Worm (Caenorhabditis elegans) whole organism, L2 larva: Measurements from ENCODE around the gene szy-2.

Experiments used
- C34F6.9 ChIP-seq: fragments of 150-350 bp; optimal IDR thresholded peaks from 2 replicates; lab custom pipeline; 2014; ENCODE audit warnings: missing biosample characterization, missing genetic modification characterization
- F13H6.1 ChIP-seq: sonication (generic microtip); optimal IDR thresholded peaks from 2 replicates; lab custom pipeline; 2016; ENCODE audit warnings: missing genetic modification characterization, missing compliant biosample characterization
- R02D3.7 ChIP-seq: fragments of 150-350 bp; optimal IDR thresholded peaks from 2 replicates; lab custom pipeline; 2014; ENCODE audit warnings: missing biosample characterization, missing genetic modification characterization
- Y55F3AM.14 ChIP-seq: fragments of 200-800 bp; sonication (Bioruptor generic); optimal IDR thresholded peaks from 2 replicates; lab custom pipeline; 2018; ENCODE audit warnings: mild to moderate bottlenecking, missing genetic modification characterization, missing compliant biosample characterization
- ZK546.5 ChIP-seq: sonication (generic microtip); optimal IDR thresholded peaks from 2 replicates; lab custom pipeline; 2017; ENCODE audit warnings: missing biosample characterization, missing genetic modification characterization
- alr-1 ChIP-seq: fragments of 150-350 bp; optimal IDR thresholded peaks from 2 replicates; lab custom pipeline; 2014; ENCODE audit warnings: missing biosample characterization, missing genetic modification characterization
- aly-2 ChIP-seq: fragments of 150-350 bp; optimal IDR thresholded peaks from 2 replicates; lab custom pipeline; 2014; ENCODE audit warnings: missing biosample characterization, missing genetic modification characterization
- ama-1 ChIP-seq: fragments of 150-350 bp; optimal IDR thresholded peaks from 2 replicates; lab custom pipeline; 2018; ENCODE audit warnings: inconsistent platforms
- blmp-1 ChIP-seq: sonication (generic microtip); optimal IDR thresholded peaks from 2 replicates; lab custom pipeline; 2017; ENCODE audit warnings: missing genetic modification characterization, mild to moderate bottlenecking, missing compliant biosample characterization, antibody characterized with exemption, moderate library complexity; ENCODE audit not compliant: insufficient read depth
- crh-2 ChIP-seq: sonication (generic microtip); optimal IDR thresholded peaks from 2 replicates; lab custom pipeline; 2017; ENCODE audit warnings: missing biosample characterization, missing genetic modification characterization
- dmd-4 ChIP-seq: sonication (generic microtip); optimal IDR thresholded peaks from 2 replicates; lab custom pipeline; 2017; ENCODE audit warnings: missing biosample characterization, missing genetic modification characterization
- egl-27 ChIP-seq: sonication (generic microtip); optimal IDR thresholded peaks from 3 replicates; lab custom pipeline; 2017; ENCODE audit warnings: missing biosample characterization, missing genetic modification reagents, missing genetic modification characterization
- elt-1 ChIP-seq: fragments of 150-350 bp; optimal IDR thresholded peaks from 2 replicates; lab custom pipeline; 2014; ENCODE audit warnings: missing biosample characterization, missing genetic modification characterization
- elt-3 ChIP-seq: sonication (generic microtip); optimal IDR thresholded peaks from 2 replicates; lab custom pipeline; 2017; ENCODE audit warnings: missing biosample characterization, missing genetic modification characterization
- fos-1 ChIP-seq: fragments of 150-350 bp; optimal IDR thresholded peaks from 2 replicates; lab custom pipeline; 2014; ENCODE audit warnings: missing biosample characterization, missing genetic modification characterization
- gmeb-1 ChIP-seq: fragments of 150-350 bp; optimal IDR thresholded peaks from 2 replicates; lab custom pipeline; 2014; ENCODE audit warnings: missing biosample characterization, missing genetic modification characterization
- lin-11 ChIP-seq: fragments of 150-350 bp; sonication (generic microtip); optimal IDR thresholded peaks from 2 replicates; lab custom pipeline; 2014; ENCODE audit warnings: missing biosample characterization, missing genetic modification characterization, inconsistent platforms, mixed read lengths
- lin-13 ChIP-seq: fragments of 150-350 bp; optimal IDR thresholded peaks from 2 replicates; lab custom pipeline; 2014; ENCODE audit warnings: missing biosample characterization, missing genetic modification reagents, missing genetic modification characterization
- lin-39 ChIP-seq: fragments of 150-350 bp; optimal IDR thresholded peaks from 2 replicates; lab custom pipeline; 2014; ENCODE audit warnings: missing biosample characterization, missing genetic modification reagents, missing genetic modification characterization
- lsy-2 ChIP-seq, 2 experiments: fragments of 150-350 bp in 1 of 2; sonication (generic microtip) in 1 of 2; optimal IDR thresholded peaks; 2 replicates each; lab custom pipeline; 2014 to 2017; ENCODE audit warnings: missing biosample characterization in 2 of 2, missing genetic modification characterization in 2 of 2
- mab-5 ChIP-seq: fragments of 150-350 bp; optimal IDR thresholded peaks from 2 replicates; lab custom pipeline; 2014; ENCODE audit warnings: missing biosample characterization, missing genetic modification characterization
- mbf-1 ChIP-seq: sonication (generic microtip); optimal IDR thresholded peaks from 2 replicates; lab custom pipeline; 2017; ENCODE audit warnings: missing biosample characterization, missing genetic modification characterization
- mdl-1 ChIP-seq, 2 experiments: fragments of 150-350 bp in 1 of 2; sonication (generic microtip) in 1 of 2; optimal IDR thresholded peaks; 2 replicates each; lab custom pipeline; 2017; ENCODE audit warnings: missing biosample characterization in 2 of 2, missing genetic modification characterization in 2 of 2
- nhr-10 ChIP-seq: sonication (generic microtip); optimal IDR thresholded peaks from 2 replicates; lab custom pipeline; 2017; ENCODE audit warnings: missing biosample characterization, missing genetic modification characterization
- nhr-12 ChIP-seq: fragments of 150-350 bp; optimal IDR thresholded peaks from 2 replicates; lab custom pipeline; 2014; ENCODE audit warnings: missing biosample characterization, missing genetic modification characterization
- nhr-129 ChIP-seq: fragments of 150-350 bp; optimal IDR thresholded peaks from 2 replicates; lab custom pipeline; 2014; ENCODE audit warnings: missing biosample characterization, missing genetic modification characterization
- nhr-21 ChIP-seq: fragments of 150-350 bp; optimal IDR thresholded peaks from 2 replicates; lab custom pipeline; 2014; ENCODE audit warnings: missing biosample characterization, missing genetic modification characterization
- nhr-23 ChIP-seq: fragments of 150-350 bp; optimal IDR thresholded peaks from 2 replicates; lab custom pipeline; 2014; ENCODE audit warnings: missing biosample characterization, missing genetic modification reagents, missing genetic modification characterization
- nhr-237 ChIP-seq: fragments of 150-350 bp; optimal IDR thresholded peaks from 2 replicates; lab custom pipeline; 2014; ENCODE audit warnings: missing biosample characterization, missing genetic modification characterization
- nhr-25 ChIP-seq: fragments of 150-350 bp; sonication (generic microtip); optimal IDR thresholded peaks from 3 replicates; lab custom pipeline; 2014; ENCODE audit warnings: missing biosample characterization, missing genetic modification characterization
- nhr-6 ChIP-seq: fragments of 150-350 bp; optimal IDR thresholded peaks from 2 replicates; lab custom pipeline; 2014; ENCODE audit warnings: missing biosample characterization, missing genetic modification characterization
- nhr-77 ChIP-seq: fragments of 150-350 bp; optimal IDR thresholded peaks from 2 replicates; lab custom pipeline; 2014; ENCODE audit warnings: missing biosample characterization, missing genetic modification characterization
- peb-1 ChIP-seq: fragments of 150-350 bp; optimal IDR thresholded peaks from 2 replicates; lab custom pipeline; 2014; ENCODE audit warnings: missing biosample characterization, missing genetic modification characterization
- sem-4 ChIP-seq: fragments of 150-350 bp; optimal IDR thresholded peaks from 2 replicates; lab custom pipeline; 2014; ENCODE audit warnings: missing biosample characterization, missing genetic modification reagents, missing genetic modification characterization
- skn-1 ChIP-seq: sonication (generic microtip); optimal IDR thresholded peaks from 2 replicates; lab custom pipeline; 2017; ENCODE audit warnings: missing biosample characterization, missing genetic modification characterization
- sma-3 ChIP-seq: sonication (generic microtip); optimal IDR thresholded peaks from 2 replicates; lab custom pipeline; 2016; ENCODE audit warnings: missing genetic modification reagents, missing genetic modification characterization, missing compliant biosample characterization
- sma-9 ChIP-seq, 2 experiments: fragments of 150-350 bp in 1 of 2; sonication (generic microtip) in 1 of 2; optimal IDR thresholded peaks; 2 replicates each; lab custom pipeline; 2014 to 2016; ENCODE audit warnings: missing genetic modification characterization in 2 of 2, mild to moderate bottlenecking in 1 of 2, missing biosample characterization in 1 of 2, missing compliant biosample characterization in 1 of 2, missing genetic modification reagents in 1 of 2, moderate library complexity in 1 of 2
- snpc-4 ChIP-seq: fragments of 150-350 bp; optimal IDR thresholded peaks from 2 replicates; lab custom pipeline; 2014; ENCODE audit warnings: missing biosample characterization, missing genetic modification characterization
- unc-39 ChIP-seq: fragments of 150-350 bp; optimal IDR thresholded peaks from 2 replicates; lab custom pipeline; 2014; ENCODE audit warnings: missing biosample characterization, missing genetic modification characterization
- unc-55 ChIP-seq: fragments of 150-350 bp; sonication (generic microtip); optimal IDR thresholded peaks from 3 replicates; lab custom pipeline; 2014; ENCODE audit warnings: missing biosample characterization, missing genetic modification reagents, missing genetic modification characterization
- unc-62 ChIP-seq: fragments of 150-350 bp; optimal IDR thresholded peaks from 2 replicates; lab custom pipeline; 2014; ENCODE audit warnings: missing biosample characterization, missing genetic modification reagents, missing genetic modification characterization
- zag-1 ChIP-seq: fragments of 150-350 bp; optimal IDR thresholded peaks from 2 replicates; lab custom pipeline; 2014; ENCODE audit warnings: missing biosample characterization, missing genetic modification characterization
- ztf-1 ChIP-seq: fragments of 200-800 bp; sonication (Bioruptor generic); conservative IDR thresholded peaks from 2 replicates; pipeline ENCODE4 v1.3.6; 2022; ENCODE audit warnings: missing genetic modification characterization, missing compliant biosample characterization
- ztf-11 ChIP-seq: sonication (generic microtip); optimal IDR thresholded peaks from 2 replicates; lab custom pipeline; 2017; ENCODE audit warnings: missing biosample characterization, missing genetic modification characterization
- ztf-4 ChIP-seq: fragments of 150-350 bp; optimal IDR thresholded peaks from 2 replicates; lab custom pipeline; 2014; ENCODE audit warnings: missing biosample characterization, missing genetic modification characterization

Gene szy-2

ce11 chrIII:5382073-5382472 lies 11.0 kb upstream of the szy-2 start, which contains the start of gene Y32H12A.6:
Gene Y32H12A.6 (minus strand): TSS chrIII:5382173.
- TF ChIP-seq lin-13 (GFP tag; lab: Kevin White, UChicago), result no peak
- no peak for TF ChIP-seq zag-1 (tag; lab: Kevin White, UChicago)
- no peak for TF ChIP-seq mbf-1
- TF ChIP-seq lin-39 (tag; lab: Kevin White, UChicago), result no peak
- TF ChIP-seq unc-62 (GFP tag; lab: Kevin White, UChicago), result no peak
- no peak for TF ChIP-seq sma-9 (GFP tag; optimal IDR thresholded peaks at IDR 0.05; lab: Kevin White, UChicago)
- TF ChIP-seq sma-9 (tag; optimal IDR thresholded peaks at IDR 0.05; lab: Kevin White, UChicago), result no peak
- no peak for TF ChIP-seq peb-1 (tag; lab: Kevin White, UChicago)
- no peak for TF ChIP-seq elt-3 (tag; lab: Kevin White, UChicago)
- TF ChIP-seq dmd-4 (tag; lab: Kevin White, UChicago), result no peak
- no peak for TF ChIP-seq aly-2 (tag; lab: Kevin White, UChicago)
- no peak for TF ChIP-seq skn-1 (tag; lab: Kevin White, UChicago)
- TF ChIP-seq F13H6.1, result no peak
- no peak for TF ChIP-seq lsy-2 (tag; optimal IDR thresholded peaks at IDR 0.05; lab: Kevin White, UChicago)

- TF ChIP-seq sma-9 (GFP tag; optimal IDR thresholded peaks at IDR 0.05; lab: Kevin White, UChicago) (no peak), sma-9 (tag; optimal IDR thresholded peaks at IDR 0.05; lab: Kevin White, UChicago) (no peak), skn-1 (tag; lab: Kevin White, UChicago) (no peak), dmd-4 (tag; lab: Kevin White, UChicago) (no peak), ztf-11 (no peak), lin-11 (tag; lab: Kevin White, UChicago) (no peak), nhr-237 (no peak), elt-3 (tag; lab: Kevin White, UChicago) (no peak), fos-1 (tag; lab: Kevin White, UChicago) (no peak), C34F6.9 (tag; lab: Kevin White, UChicago) (no peak), nhr-12 (tag; lab: Kevin White, UChicago) (no peak), F13H6.1 (no peak), ztf-4 (no peak), mdl-1 (tag; optimal IDR thresholded peaks at IDR 0.05; lab: Kevin White, UChicago) (no peak), alr-1 (no peak), aly-2 (tag; lab: Kevin White, UChicago) (no peak), ama-1 (no peak), nhr-129 (tag; lab: Kevin White, UChicago) (no peak), mab-5 (no peak), lin-39 (tag; lab: Kevin White, UChicago) (no peak), nhr-77 (tag; lab: Kevin White, UChicago) (no peak)
These were observed 9.5 kb upstream of the szy-2 start for ce11 chrIII:5380554-5380953.

- no peak for TF ChIP-seq ztf-4
- TF ChIP-seq skn-1 (tag; lab: Kevin White, UChicago), result no peak
- no peak for TF ChIP-seq unc-62 (GFP tag; lab: Kevin White, UChicago)
- peak; percentile 48 for TF ChIP-seq nhr-129 (tag; lab: Kevin White, UChicago)
- no peak for TF ChIP-seq ztf-1
- peak; percentile 1 for TF ChIP-seq lin-11 (tag; lab: Kevin White, UChicago)
- no peak for TF ChIP-seq ztf-11
- no peak for TF ChIP-seq unc-39
- TF ChIP-seq gmeb-1 (tag; lab: Kevin White, UChicago), result no peak
- no peak for TF ChIP-seq alr-1
- no peak for TF ChIP-seq elt-3 (tag; lab: Kevin White, UChicago)
- no peak for TF ChIP-seq sma-3 (GFP tag; lab: Kevin White, UChicago)
- no peak for TF ChIP-seq peb-1 (tag; lab: Kevin White, UChicago)
- TF ChIP-seq nhr-6 (tag; lab: Kevin White, UChicago), result no peak
- TF ChIP-seq unc-55, result peak; percentile 35
- no peak for TF ChIP-seq aly-2 (tag; lab: Kevin White, UChicago)
- TF ChIP-seq nhr-23 (tag; lab: Kevin White, UChicago), result no peak
- TF ChIP-seq F13H6.1, result no peak
- no peak for TF ChIP-seq elt-1 (tag; lab: Kevin White, UChicago)
- no peak for TF ChIP-seq lin-39 (tag; lab: Kevin White, UChicago)
- TF ChIP-seq crh-2 (tag; lab: Kevin White, UChicago), result no peak
- TF ChIP-seq nhr-10, result no peak
- TF ChIP-seq ZK546.5, result no peak
- no peak for TF ChIP-seq nhr-77 (tag; lab: Kevin White, UChicago)
- peak; percentile 30 for TF ChIP-seq ama-1
- TF ChIP-seq blmp-1 (tag; lab: Kevin White, UChicago), result no peak
- no peak for TF ChIP-seq dmd-4 (tag; lab: Kevin White, UChicago)
- TF ChIP-seq egl-27 (tag; lab: Kevin White, UChicago), result no peak
- no peak for TF ChIP-seq Y55F3AM.14
- no peak for TF ChIP-seq snpc-4 (tag; lab: Kevin White, UChicago)
- TF ChIP-seq nhr-25, result no peak
- TF ChIP-seq nhr-12 (tag; lab: Kevin White, UChicago), result no peak
- no peak for TF ChIP-seq sem-4
- no peak for TF ChIP-seq mdl-1 (tag; optimal IDR thresholded peaks at IDR 0.05; lab: Kevin White, UChicago)
- no peak for TF ChIP-seq mab-5
- peak; percentile 64 for TF ChIP-seq C34F6.9 (tag; lab: Kevin White, UChicago)
- TF ChIP-seq lsy-2 (tag; optimal IDR thresholded peaks at IDR 0.05; lab: Kevin White, UChicago), result peak in 1 of 2 experiments; percentile 49
- TF ChIP-seq fos-1 (tag; lab: Kevin White, UChicago), result peak; percentile 15
- no peak for TF ChIP-seq nhr-21 (tag; lab: Kevin White, UChicago)
- no peak for TF ChIP-seq R02D3.7
- no peak for TF ChIP-seq zag-1 (tag; lab: Kevin White, UChicago)
- no peak for TF ChIP-seq sma-9 (GFP tag; optimal IDR thresholded peaks at IDR 0.05; lab: Kevin White, UChicago)
- no peak for TF ChIP-seq sma-9 (tag; optimal IDR thresholded peaks at IDR 0.05; lab: Kevin White, UChicago)
These were observed 8.8 kb upstream of the szy-2 start, which contains the start of gene paqr-2 for ce11 chrIII:5379879-5380331. Gene paqr-2 (minus strand): TSS chrIII:5379929.
